Worm (Caenorhabditis elegans): ENCODE measurements around the gene srg-2.

srg-2 gene

ce11 chrIII:6251511-6251910 lies 8.5 kb downstream of the srg-2 start, which contains the start of gene amdh-1:
TSS of gene amdh-1 (plus strand) at chrIII:6251811.
- TF ChIP-seq hlh-8 (tag; optimal IDR thresholded peaks at IDR 0.05) (no peak), C38D4.7 (GFP tag; optimal IDR thresholded peaks at IDR 0.05) (no peak), syd-9 (tag; optimal IDR thresholded peaks at IDR 0.05) (no peak), unc-55 (GFP tag; optimal IDR thresholded peaks at IDR 0.05) (no peak), ceh-9 (tag; optimal IDR thresholded peaks at IDR 0.05) (no peak), T23F11.4 (GFP tag; optimal IDR thresholded peaks at IDR 0.05) (no peak), pha-4 (tag; optimal IDR thresholded peaks at IDR 0.05) (no peak)

DNA sequence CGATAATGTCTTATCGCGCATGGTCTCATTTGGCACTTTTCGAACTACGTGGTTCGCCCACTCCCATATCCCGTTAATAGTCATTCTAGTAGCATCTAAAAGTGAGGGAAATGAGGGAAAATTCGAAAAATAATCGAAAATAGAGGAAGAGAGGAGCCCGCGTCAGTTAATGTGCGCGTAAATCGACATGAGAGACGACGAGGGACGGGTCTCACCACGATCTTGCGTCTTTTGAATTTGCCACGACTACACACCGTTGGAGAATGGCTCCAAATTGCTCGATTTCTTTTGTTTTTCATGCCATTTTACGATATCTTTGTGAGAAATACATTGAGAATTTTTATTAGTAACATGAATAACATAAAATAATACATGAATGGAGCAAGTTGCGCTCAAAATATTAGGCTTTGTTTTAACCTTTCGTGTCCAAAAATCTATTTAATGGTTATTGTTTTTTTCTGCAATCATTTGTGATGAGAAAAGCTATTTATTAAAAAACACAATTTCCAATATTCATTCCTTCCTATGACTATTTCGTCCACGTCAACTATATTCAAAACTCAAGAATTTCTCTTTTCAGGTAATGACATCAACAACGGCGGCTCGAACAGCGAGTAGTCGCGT lies 11.8 kb downstream of the srg-2 start, which contains the start of the genes gen-1 and stt-3:
Gene gen-1 (minus strand): TSS at position 95 of the 624 bp plus-strand sequence.
Gene stt-3 (plus strand): TSS at position 574 of the 624 bp plus-strand sequence.
- TF ChIP-seq C08G9.2 (tag; optimal IDR thresholded peaks at IDR 0.05), result no peak
- no peak for TF ChIP-seq ceh-45 (GFP tag; IDR thresholded peaks at IDR 0.05)
- TF ChIP-seq pat-9 (tag; optimal IDR thresholded peaks at IDR 0.05), result no peak
- TF ChIP-seq eyg-1 (tag; optimal IDR thresholded peaks at IDR 0.05), result no peak
- TF ChIP-seq ceh-19 (GFP tag; optimal IDR thresholded peaks at IDR 0.05), result no peak
- no peak for TF ChIP-seq madf-2 (tag; optimal IDR thresholded peaks at IDR 0.05)
- TF ChIP-seq unc-86 (tag; optimal IDR thresholded peaks at IDR 0.05), result no peak
- TF ChIP-seq ttx-3 (tag; optimal IDR thresholded peaks at IDR 0.05), result no peak
- no peak for TF ChIP-seq syd-9 (tag; optimal IDR thresholded peaks at IDR 0.05)
- TF ChIP-seq ceh-22 (tag; optimal IDR thresholded peaks at IDR 0.05), result no peak
- TF ChIP-seq zip-5 (tag; optimal IDR thresholded peaks at IDR 0.05), result no peak
- no peak for TF ChIP-seq lin-11 (tag; optimal IDR thresholded peaks at IDR 0.05)
- TF ChIP-seq pax-1 (tag; optimal IDR thresholded peaks at IDR 0.05), result no peak
- TF ChIP-seq odd-2 (tag; optimal IDR thresholded peaks at IDR 0.05), result no peak
- no peak for TF ChIP-seq ahr-1 (tag; optimal IDR thresholded peaks at IDR 0.05)
- no peak for TF ChIP-seq dmd-4 (tag; optimal IDR thresholded peaks at IDR 0.05; ENCODE audit: borderline replicate concordance)
- TF ChIP-seq ztf-16 (tag; optimal IDR thresholded peaks at IDR 0.05), result no peak

DNA sequence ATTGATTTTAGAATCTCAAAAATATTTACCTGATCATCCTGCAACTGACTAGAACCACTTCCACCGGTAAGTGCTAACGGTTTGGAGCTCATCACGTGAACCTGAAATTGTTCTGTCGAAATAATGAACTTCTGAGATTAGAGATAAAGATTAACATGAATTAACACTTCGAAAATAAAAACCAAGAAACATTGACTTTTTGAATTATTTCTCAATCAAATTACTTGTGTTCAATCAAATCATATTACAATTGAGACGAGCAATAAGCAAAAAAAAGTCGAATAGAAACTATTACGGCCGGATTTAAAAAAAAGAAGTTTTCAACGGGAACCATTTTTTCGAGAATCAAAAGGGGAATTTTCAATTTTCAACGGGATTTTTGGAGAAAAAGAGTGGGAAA lies 14.3 kb downstream of the srg-2 start, which contains the start of gene bcas-2:
Gene bcas-2 (minus strand): TSS at position 101 of the 400 bp plus-strand sequence.
- TF ChIP-seq ztf-16 (tag; optimal IDR thresholded peaks at IDR 0.05) (no peak), unc-42 (tag; optimal IDR thresholded peaks at IDR 0.05) (no peak), unc-55 (GFP tag; optimal IDR thresholded peaks at IDR 0.05) (no peak), pat-9 (tag; optimal IDR thresholded peaks at IDR 0.05) (no peak), ceh-19 (GFP tag; optimal IDR thresholded peaks at IDR 0.05) (no peak), sox-4 (tag; optimal IDR thresholded peaks at IDR 0.05) (no peak), ceh-2 (tag; optimal IDR thresholded peaks at IDR 0.05) (no peak), ceh-22 (tag; optimal IDR thresholded peaks at IDR 0.05) (no peak), nhr-11 (tag; optimal IDR thresholded peaks at IDR 0.05) (no peak), mec-3 (tag; optimal IDR thresholded peaks at IDR 0.05; ENCODE audit: borderline replicate concordance) (no peak), ceh-24 (tag; optimal IDR thresholded peaks at IDR 0.05) (no peak), pag-3 (tag; optimal IDR thresholded peaks at IDR 0.05; ENCODE audit: borderline replicate concordance) (no peak), K09A11.1 (tag; optimal IDR thresholded peaks at IDR 0.05; ENCODE audit: insufficient read depth) (no peak), pha-2 (tag; optimal IDR thresholded peaks at IDR 0.05) (no peak), hlh-15 (tag; optimal IDR thresholded peaks at IDR 0.05) (no peak), lim-6 (tag; optimal IDR thresholded peaks at IDR 0.05) (no peak), Y22D7AL.16 (tag; optimal IDR thresholded peaks at IDR 0.05) (no peak), fkh-6 (tag; optimal IDR thresholded peaks at IDR 0.05) (no peak), ceh-34 (tag; optimal IDR thresholded peaks at IDR 0.05) (no peak)
